Worm (Caenorhabditis elegans) whole organism, L2 larva: ENCODE results near the gene Y39B6A.25.

Source experiments
- C34F6.9 ChIP-seq: fragments of 150-350 bp; optimal IDR thresholded peaks from 2 replicates; lab custom pipeline; 2014; ENCODE audit warnings: missing biosample characterization, missing genetic modification characterization
- F13H6.1 ChIP-seq: sonication (generic microtip); optimal IDR thresholded peaks from 2 replicates; lab custom pipeline; 2016; ENCODE audit warnings: missing genetic modification characterization, missing compliant biosample characterization
- R02D3.7 ChIP-seq: fragments of 150-350 bp; optimal IDR thresholded peaks from 2 replicates; lab custom pipeline; 2014; ENCODE audit warnings: missing biosample characterization, missing genetic modification characterization
- Y55F3AM.14 ChIP-seq: fragments of 200-800 bp; sonication (Bioruptor generic); optimal IDR thresholded peaks from 2 replicates; lab custom pipeline; 2018; ENCODE audit warnings: mild to moderate bottlenecking, missing genetic modification characterization, missing compliant biosample characterization
- ZK546.5 ChIP-seq: sonication (generic microtip); optimal IDR thresholded peaks from 2 replicates; lab custom pipeline; 2017; ENCODE audit warnings: missing biosample characterization, missing genetic modification characterization
- alr-1 ChIP-seq: fragments of 150-350 bp; optimal IDR thresholded peaks from 2 replicates; lab custom pipeline; 2014; ENCODE audit warnings: missing biosample characterization, missing genetic modification characterization
- aly-2 ChIP-seq: fragments of 150-350 bp; optimal IDR thresholded peaks from 2 replicates; lab custom pipeline; 2014; ENCODE audit warnings: missing biosample characterization, missing genetic modification characterization
- ama-1 ChIP-seq: fragments of 150-350 bp; optimal IDR thresholded peaks from 2 replicates; lab custom pipeline; 2018; ENCODE audit warnings: inconsistent platforms
- blmp-1 ChIP-seq: sonication (generic microtip); optimal IDR thresholded peaks from 2 replicates; lab custom pipeline; 2017; ENCODE audit warnings: missing genetic modification characterization, mild to moderate bottlenecking, missing compliant biosample characterization, antibody characterized with exemption, moderate library complexity; ENCODE audit not compliant: insufficient read depth
- ceh-82 ChIP-seq: fragments of 150-350 bp; optimal IDR thresholded peaks from 2 replicates; lab custom pipeline; 2014; ENCODE audit warnings: missing biosample characterization, missing genetic modification characterization
- crh-2 ChIP-seq: sonication (generic microtip); optimal IDR thresholded peaks from 2 replicates; lab custom pipeline; 2017; ENCODE audit warnings: missing biosample characterization, missing genetic modification characterization
- dmd-4 ChIP-seq: sonication (generic microtip); optimal IDR thresholded peaks from 2 replicates; lab custom pipeline; 2017; ENCODE audit warnings: missing biosample characterization, missing genetic modification characterization
- fos-1 ChIP-seq: fragments of 150-350 bp; optimal IDR thresholded peaks from 2 replicates; lab custom pipeline; 2014; ENCODE audit warnings: missing biosample characterization, missing genetic modification characterization
- gmeb-1 ChIP-seq: fragments of 150-350 bp; optimal IDR thresholded peaks from 2 replicates; lab custom pipeline; 2014; ENCODE audit warnings: missing biosample characterization, missing genetic modification characterization
- lin-13 ChIP-seq: fragments of 150-350 bp; optimal IDR thresholded peaks from 2 replicates; lab custom pipeline; 2014; ENCODE audit warnings: missing biosample characterization, missing genetic modification reagents, missing genetic modification characterization
- lin-39 ChIP-seq: fragments of 150-350 bp; optimal IDR thresholded peaks from 2 replicates; lab custom pipeline; 2014; ENCODE audit warnings: missing biosample characterization, missing genetic modification reagents, missing genetic modification characterization
- mab-5 ChIP-seq: fragments of 150-350 bp; optimal IDR thresholded peaks from 2 replicates; lab custom pipeline; 2014; ENCODE audit warnings: missing biosample characterization, missing genetic modification characterization
- mdl-1 ChIP-seq, 2 experiments: fragments of 150-350 bp in 1 of 2; sonication (generic microtip) in 1 of 2; optimal IDR thresholded peaks; 2 replicates each; lab custom pipeline; 2017; ENCODE audit warnings: missing biosample characterization in 2 of 2, missing genetic modification characterization in 2 of 2
- nhr-11 ChIP-seq: fragments of 150-350 bp; optimal IDR thresholded peaks from 2 replicates; lab custom pipeline; 2014; ENCODE audit warnings: missing biosample characterization, missing genetic modification characterization
- nhr-12 ChIP-seq: fragments of 150-350 bp; optimal IDR thresholded peaks from 2 replicates; lab custom pipeline; 2014; ENCODE audit warnings: missing biosample characterization, missing genetic modification characterization
- nhr-129 ChIP-seq: fragments of 150-350 bp; optimal IDR thresholded peaks from 2 replicates; lab custom pipeline; 2014; ENCODE audit warnings: missing biosample characterization, missing genetic modification characterization
- nhr-21 ChIP-seq: fragments of 150-350 bp; optimal IDR thresholded peaks from 2 replicates; lab custom pipeline; 2014; ENCODE audit warnings: missing biosample characterization, missing genetic modification characterization
- nhr-23 ChIP-seq: fragments of 150-350 bp; optimal IDR thresholded peaks from 2 replicates; lab custom pipeline; 2014; ENCODE audit warnings: missing biosample characterization, missing genetic modification reagents, missing genetic modification characterization
- nhr-237 ChIP-seq: fragments of 150-350 bp; optimal IDR thresholded peaks from 2 replicates; lab custom pipeline; 2014; ENCODE audit warnings: missing biosample characterization, missing genetic modification characterization
- nhr-25 ChIP-seq: fragments of 150-350 bp; sonication (generic microtip); optimal IDR thresholded peaks from 3 replicates; lab custom pipeline; 2014; ENCODE audit warnings: missing biosample characterization, missing genetic modification characterization
- nhr-6 ChIP-seq: fragments of 150-350 bp; optimal IDR thresholded peaks from 2 replicates; lab custom pipeline; 2014; ENCODE audit warnings: missing biosample characterization, missing genetic modification characterization
- sem-4 ChIP-seq: fragments of 150-350 bp; optimal IDR thresholded peaks from 2 replicates; lab custom pipeline; 2014; ENCODE audit warnings: missing biosample characterization, missing genetic modification reagents, missing genetic modification characterization
- skn-1 ChIP-seq: sonication (generic microtip); optimal IDR thresholded peaks from 2 replicates; lab custom pipeline; 2017; ENCODE audit warnings: missing biosample characterization, missing genetic modification characterization
- sma-3 ChIP-seq: sonication (generic microtip); optimal IDR thresholded peaks from 2 replicates; lab custom pipeline; 2016; ENCODE audit warnings: missing genetic modification reagents, missing genetic modification characterization, missing compliant biosample characterization
- unc-55 ChIP-seq: fragments of 150-350 bp; sonication (generic microtip); optimal IDR thresholded peaks from 3 replicates; lab custom pipeline; 2014; ENCODE audit warnings: missing biosample characterization, missing genetic modification reagents, missing genetic modification characterization
- unc-62 ChIP-seq: fragments of 150-350 bp; optimal IDR thresholded peaks from 2 replicates; lab custom pipeline; 2014; ENCODE audit warnings: missing biosample characterization, missing genetic modification reagents, missing genetic modification characterization
- zag-1 ChIP-seq: fragments of 150-350 bp; optimal IDR thresholded peaks from 2 replicates; lab custom pipeline; 2014; ENCODE audit warnings: missing biosample characterization, missing genetic modification characterization
- ztf-1 ChIP-seq: fragments of 200-800 bp; sonication (Bioruptor generic); conservative IDR thresholded peaks from 2 replicates; pipeline ENCODE4 v1.3.6; 2022; ENCODE audit warnings: missing genetic modification characterization, missing compliant biosample characterization
- ztf-11 ChIP-seq: sonication (generic microtip); optimal IDR thresholded peaks from 2 replicates; lab custom pipeline; 2017; ENCODE audit warnings: missing biosample characterization, missing genetic modification characterization
- ztf-4 ChIP-seq: fragments of 150-350 bp; optimal IDR thresholded peaks from 2 replicates; lab custom pipeline; 2014; ENCODE audit warnings: missing biosample characterization, missing genetic modification characterization

The Y39B6A.25 gene

ce11 chrV:19053281-19053680 lies 27.0 kb downstream of the Y39B6A.25 start:
- TF ChIP-seq ZK546.5 (tag; lab: Kevin White, UChicago) (no peak), blmp-1 (no peak), aly-2 (no peak), gmeb-1 (tag; lab: Kevin White, UChicago) (peak; percentile 39), R02D3.7 (tag; lab: Kevin White, UChicago) (no peak), nhr-23 (tag; lab: Kevin White, UChicago) (no peak), crh-2 (tag; lab: Kevin White, UChicago) (peak; percentile 86), nhr-129 (tag; lab: Kevin White, UChicago) (no peak), nhr-12 (tag; lab: Kevin White, UChicago) (no peak), fos-1 (peak; percentile 65), C34F6.9 (tag; lab: Kevin White, UChicago) (no peak), ztf-4 (tag; lab: Kevin White, UChicago) (no peak), sem-4 (tag; lab: Kevin White, UChicago) (no peak), sma-3 (GFP tag; lab: Kevin White, UChicago) (peak; percentile 29), ztf-11 (tag; lab: Kevin White, UChicago) (no peak), skn-1 (tag; lab: Kevin White, UChicago) (peak; percentile 24), nhr-237 (tag; lab: Kevin White, UChicago) (no peak)

ce11 chrV:19057602-19058001 lies 31.3 kb downstream of the Y39B6A.25 start:
- peak; percentile 80 for TF ChIP-seq mab-5 (tag; lab: Kevin White, UChicago)
- no peak for TF ChIP-seq F13H6.1 (tag; lab: Kevin White, UChicago)
- TF ChIP-seq unc-55 = peak; percentile 66

- no peak for TF ChIP-seq ztf-11 (tag; lab: Kevin White, UChicago)
- no peak for TF ChIP-seq nhr-11
- TF ChIP-seq mdl-1 (tag; optimal IDR thresholded peaks at IDR 0.05; lab: Kevin White, UChicago) = no peak
- TF ChIP-seq nhr-237 (tag; lab: Kevin White, UChicago) = no peak
- TF ChIP-seq sma-3 (GFP tag; lab: Kevin White, UChicago) = no peak
- no peak for TF ChIP-seq unc-62 (GFP tag; lab: Kevin White, UChicago)
- no peak for TF ChIP-seq fos-1
- TF ChIP-seq nhr-21 (tag; lab: Kevin White, UChicago) = no peak
- TF ChIP-seq nhr-6 (tag; lab: Kevin White, UChicago) = no peak
- no peak for TF ChIP-seq ztf-4 (tag; lab: Kevin White, UChicago)
- no peak for TF ChIP-seq nhr-12 (tag; lab: Kevin White, UChicago)
- TF ChIP-seq nhr-23 (tag; lab: Kevin White, UChicago) = no peak
- no peak for TF ChIP-seq zag-1 (tag; lab: Kevin White, UChicago)
- TF ChIP-seq ama-1 (lab: Kevin White, UChicago) = no peak
- TF ChIP-seq nhr-25 (tag; lab: Kevin White, UChicago) = no peak
- no peak for TF ChIP-seq aly-2
- TF ChIP-seq lin-39 (tag; lab: Kevin White, UChicago) = no peak
- no peak for TF ChIP-seq sem-4 (tag; lab: Kevin White, UChicago)
- TF ChIP-seq lin-13 (GFP tag; lab: Kevin White, UChicago) = no peak
- no peak for TF ChIP-seq Y55F3AM.14
These were observed 31.8 kb downstream of the Y39B6A.25 start for ce11 chrV:19058086-19058485.

- TF ChIP-seq sem-4 (tag; lab: Kevin White, UChicago) (no peak), unc-62 (GFP tag; lab: Kevin White, UChicago) (no peak), alr-1 (tag; lab: Kevin White, UChicago) (no peak), ztf-4 (tag; lab: Kevin White, UChicago) (no peak), nhr-237 (tag; lab: Kevin White, UChicago) (no peak), fos-1 (no peak), ztf-1 (GFP tag; lab: Robert Waterston, UW) (no peak), nhr-23 (tag; lab: Kevin White, UChicago) (no peak), ceh-82 (no peak), crh-2 (tag; lab: Kevin White, UChicago) (no peak)
These were observed 33.6 kb downstream of the Y39B6A.25 start, which contains the start of gene twk-46 for ce11 chrV:19059873-19060272. Gene twk-46, plus strand, starts transcription at chrV:19060173.

DNA sequence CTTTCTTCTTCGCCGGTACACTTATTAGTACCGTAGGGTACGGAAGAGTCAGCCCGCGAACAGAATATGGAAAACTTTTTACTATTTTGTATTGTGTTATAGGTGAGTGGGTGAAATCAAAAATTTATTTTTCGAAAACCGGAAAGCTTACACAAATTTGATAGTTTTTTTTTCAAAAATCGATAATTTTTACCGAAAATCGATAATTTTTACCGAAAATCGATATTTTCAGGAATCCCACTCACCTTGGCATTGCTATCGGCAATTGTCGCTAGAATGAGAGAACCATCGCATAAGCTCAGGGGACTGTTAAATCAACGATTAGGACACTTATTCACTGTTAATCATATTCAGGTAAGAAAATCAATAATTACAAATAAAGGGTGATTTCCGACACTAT lies 37.1 kb downstream of the Y39B6A.25 start:
- TF ChIP-seq ceh-82 = no peak
- TF ChIP-seq gmeb-1 (tag; lab: Kevin White, UChicago) = no peak
- no peak for TF ChIP-seq skn-1 (tag; lab: Kevin White, UChicago)
- TF ChIP-seq Y55F3AM.14 = no peak
- no peak for TF ChIP-seq dmd-4 (tag; lab: Kevin White, UChicago)
